Worm (Caenorhabditis elegans) whole organism, L1 larva: ENCODE data around the gene ncs-3.

Experiments
- C16A3.4 ChIP-seq: fragments of 150-350 bp; optimal IDR thresholded peaks from 2 replicates; lab custom pipeline; 2014; ENCODE audit warnings: missing biosample characterization, missing genetic modification characterization
- alr-1 ChIP-seq: fragments of 200-800 bp; sonication (Bioruptor generic); optimal IDR thresholded peaks from 2 replicates; lab custom pipeline; 2018; ENCODE audit warnings: borderline replicate concordance, mild to moderate bottlenecking, missing genetic modification characterization, missing compliant biosample characterization
- ama-1 ChIP-seq: fragments of 150-350 bp; optimal IDR thresholded peaks from 2 replicates; lab custom pipeline; 2014
- elt-2 ChIP-seq: sonication (generic microtip); optimal IDR thresholded peaks from 2 replicates; lab custom pipeline; 2016; ENCODE audit warnings: missing genetic modification characterization, mild to moderate bottlenecking, inconsistent platforms, missing compliant biosample characterization, missing genetic modification reagents
- jun-1 ChIP-seq: fragments of 150-350 bp; optimal IDR thresholded peaks from 2 replicates; lab custom pipeline; 2014; ENCODE audit warnings: missing biosample characterization, missing genetic modification reagents, missing genetic modification characterization
- lin-39 ChIP-seq: fragments of 150-350 bp; optimal IDR thresholded peaks from 2 replicates; lab custom pipeline; 2014; ENCODE audit warnings: missing biosample characterization, missing genetic modification reagents, missing genetic modification characterization
- mab-9 ChIP-seq: fragments of 200-800 bp; sonication (Bioruptor generic); IDR thresholded peaks from 2 replicates; pipeline ENCODE4 v1.3.6; 2022; ENCODE audit warnings: missing genetic modification reagents, missing genetic modification characterization, missing compliant biosample characterization
- mdl-1 ChIP-seq, 2 experiments: fragments of 150-350 bp; optimal IDR thresholded peaks; 2 replicates each; lab custom pipeline; 2014 to 2017; ENCODE audit warnings: missing biosample characterization in 2 of 2, missing genetic modification characterization in 2 of 2, inconsistent platforms in 1 of 2
- nhr-237 ChIP-seq: fragments of 150-350 bp; optimal IDR thresholded peaks from 2 replicates; lab custom pipeline; 2014; ENCODE audit warnings: missing biosample characterization, missing genetic modification characterization

DNA sequence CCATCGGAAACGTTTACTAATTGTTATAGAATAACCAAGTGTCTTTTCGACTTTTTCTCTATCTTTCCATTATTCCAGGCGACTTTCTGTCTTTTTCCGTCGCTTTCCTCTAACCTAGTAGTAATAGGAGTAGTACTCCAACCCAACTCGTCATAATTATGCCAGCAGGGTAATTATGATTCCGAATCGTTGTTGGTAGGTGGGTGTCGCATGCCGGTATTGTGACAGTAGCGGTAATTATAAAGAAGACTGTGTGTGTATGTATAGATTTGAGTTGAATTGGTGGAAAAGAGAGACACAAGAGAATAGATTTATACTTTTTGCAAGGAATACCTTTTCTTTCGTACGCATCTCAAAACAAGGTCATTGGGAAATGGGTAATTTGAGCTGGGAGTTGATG, 48.9 kb upstream of the ncs-3 start:
- no peak for TF ChIP-seq jun-1 (tag; lab: Kevin White, UChicago)
- TF ChIP-seq ama-1 (lab: Kevin White, UChicago), result no peak
- TF ChIP-seq lin-39, result no peak
- no peak for TF ChIP-seq C16A3.4 (tag; lab: Kevin White, UChicago)
- no peak for TF ChIP-seq alr-1 (tag; lab: Kevin White, UChicago)
- TF ChIP-seq mab-9, result no peak
- no peak for TF ChIP-seq elt-2
- no peak for TF ChIP-seq nhr-237 (tag; lab: Kevin White, UChicago)
- no peak for TF ChIP-seq mdl-1 (tag; optimal IDR thresholded peaks at IDR 0.05; lab: Kevin White, UChicago)
